Fruit fly (Drosophila melanogaster) whole organism, embryonic: ENCODE data around the gene CG4133.

ENCODE experiments used
- Asciz ChIP-seq: fragments of 200-800 bp; sonication (Bioruptor generic); optimal IDR thresholded peaks from 2 replicates; lab custom pipeline; 2017; ENCODE audit warnings: missing biosample characterization, mild to moderate bottlenecking, missing genetic modification characterization, missing genetic modification reagents
- Atf6 ChIP-seq: fragments of 200-800 bp; sonication (Bioruptor generic); IDR thresholded peaks from 2 replicates; pipeline ENCODE4 v1.3.6; 2022; ENCODE audit warnings: missing biosample characterization, missing genetic modification characterization
- Bdp1 ChIP-seq: fragments of 200-800 bp; sonication (Bioruptor generic); optimal IDR thresholded peaks from 3 replicates; lab custom pipeline; 2016; ENCODE audit warnings: missing biosample characterization, missing genetic modification characterization
- CG10431 ChIP-seq: fragments of 200-800 bp; sonication (Bioruptor generic); optimal IDR thresholded peaks from 3 replicates; lab custom pipeline; 2018; ENCODE audit warnings: missing biosample characterization, mild to moderate bottlenecking, missing genetic modification characterization
- CG11085 ChIP-seq: fragments of 200-800 bp; sonication (Bioruptor generic); IDR thresholded peaks from 2 replicates; pipeline ENCODE4 v1.3.6; 2022; ENCODE audit warnings: missing biosample characterization, missing genetic modification characterization
- CG12236 ChIP-seq: fragments of 200-800 bp; sonication (Bioruptor generic); optimal IDR thresholded peaks from 2 replicates; lab custom pipeline; 2016; ENCODE audit warnings: missing biosample characterization, missing genetic modification characterization
- CG1233 ChIP-seq: fragments of 200-800 bp; sonication (Bioruptor generic); optimal IDR thresholded peaks from 4 replicates; lab custom pipeline; 2018; ENCODE audit warnings: missing biosample characterization, mild to moderate bottlenecking, missing genetic modification characterization
- CG1529 ChIP-seq: fragments of 200-800 bp; sonication (Bioruptor generic); optimal IDR thresholded peaks from 3 replicates; lab custom pipeline; 2018; ENCODE audit warnings: missing biosample characterization, missing genetic modification characterization
- CG17361 ChIP-seq: fragments of 200-800 bp; sonication (Bioruptor generic); IDR thresholded peaks from 3 replicates; pipeline ENCODE4 v1.3.6; 2022; ENCODE audit warnings: missing biosample characterization, missing genetic modification characterization
- CG17612 ChIP-seq: fragments of 200-800 bp; sonication (Bioruptor generic); IDR thresholded peaks from 2 replicates; pipeline ENCODE4 v1.3.6; 2022; ENCODE audit warnings: missing biosample characterization, missing genetic modification characterization
- CG2199 ChIP-seq: fragments of 200-800 bp; sonication (Bioruptor generic); IDR thresholded peaks from 3 replicates; pipeline ENCODE4 v1.3.6; 2022; ENCODE audit warnings: missing biosample characterization, missing genetic modification characterization
- CG2875 ChIP-seq: fragments of 200-800 bp; sonication (Bioruptor generic); optimal IDR thresholded peaks from 2 replicates; lab custom pipeline; 2017; ENCODE audit warnings: missing biosample characterization, mild to moderate bottlenecking, missing genetic modification characterization, missing genetic modification reagents
- CG30403 ChIP-seq: fragments of 200-800 bp; sonication (Bioruptor generic); optimal IDR thresholded peaks from 3 replicates; lab custom pipeline; 2016; ENCODE audit warnings: missing biosample characterization, missing genetic modification characterization
- CG34376 ChIP-seq: fragments of 200-800 bp; sonication (Bioruptor generic); optimal IDR thresholded peaks from 2 replicates; lab custom pipeline; 2018; ENCODE audit warnings: missing biosample characterization, mild to moderate bottlenecking, missing genetic modification characterization
- CG3847 ChIP-seq: fragments of 200-800 bp; sonication (Bioruptor generic); IDR thresholded peaks from 2 replicates; pipeline ENCODE4 v1.3.6; 2022; ENCODE audit warnings: missing biosample characterization, missing genetic modification characterization
- CG4328 ChIP-seq: fragments of 200-800 bp; sonication (Bioruptor generic); optimal IDR thresholded peaks from 3 replicates; lab custom pipeline; 2017; ENCODE audit warnings: missing biosample characterization, missing genetic modification reagents, missing genetic modification characterization
- CG6765 ChIP-seq: fragments of 200-800 bp; sonication (Bioruptor generic); optimal IDR thresholded peaks from 3 replicates; lab custom pipeline; 2017; ENCODE audit warnings: missing biosample characterization, mild to moderate bottlenecking, missing genetic modification characterization
- CG7556 ChIP-seq: fragments of 200-800 bp; sonication (Bioruptor generic); optimal IDR thresholded peaks from 2 replicates; lab custom pipeline; 2017; ENCODE audit warnings: missing biosample characterization, mild to moderate bottlenecking, missing genetic modification characterization
- CG7745 ChIP-seq: fragments of 200-800 bp; sonication (Bioruptor generic); optimal IDR thresholded peaks from 2 replicates; lab custom pipeline; 2018; ENCODE audit warnings: missing biosample characterization, mild to moderate bottlenecking, missing genetic modification characterization, moderate library complexity
- CG8944 ChIP-seq: fragments of 200-800 bp; sonication (Bioruptor generic); optimal IDR thresholded peaks from 3 replicates; lab custom pipeline; 2016; ENCODE audit warnings: missing biosample characterization, missing genetic modification characterization
- CG9876 ChIP-seq: fragments of 200-800 bp; sonication (Bioruptor generic); optimal IDR thresholded peaks from 2 replicates; lab custom pipeline; 2016; ENCODE audit warnings: missing biosample characterization, missing genetic modification characterization
- D19B ChIP-seq: fragments of 200-800 bp; sonication (Bioruptor generic); optimal IDR thresholded peaks from 2 replicates; lab custom pipeline; 2017; ENCODE audit warnings: missing biosample characterization, mild to moderate bottlenecking, missing genetic modification characterization
- Doc2 ChIP-seq: fragments of 200-800 bp; sonication (Bioruptor generic); IDR thresholded peaks from 2 replicates; pipeline ENCODE4 v1.3.6; 2022; ENCODE audit warnings: missing biosample characterization, missing genetic modification characterization
- Dref ChIP-seq: fragments of 200-800 bp; sonication (Bioruptor generic); IDR thresholded peaks from 2 replicates; pipeline ENCODE4 v1.3.6; 2022; ENCODE audit warnings: missing biosample characterization, missing genetic modification characterization
- Drgx ChIP-seq: fragments of 200-800 bp; sonication (Bioruptor generic); IDR thresholded peaks from 2 replicates; pipeline ENCODE4 v1.3.6; 2022; ENCODE audit warnings: missing biosample characterization, missing genetic modification characterization
- Fer1 ChIP-seq: fragments of 200-800 bp; sonication (Bioruptor generic); optimal IDR thresholded peaks from 2 replicates; lab custom pipeline; 2017; ENCODE audit warnings: missing biosample characterization, mild to moderate bottlenecking, missing genetic modification characterization
- Hand ChIP-seq: fragments of 200-800 bp; sonication (Bioruptor generic); optimal IDR thresholded peaks from 2 replicates; lab custom pipeline; 2017; ENCODE audit warnings: mild to moderate bottlenecking, missing biosample characterization, missing genetic modification reagents, missing genetic modification characterization
- Hr78 ChIP-seq, 2 experiments: fragments of 200-800 bp in 1 of 2; fragments of >200 bp in 1 of 2; sonication (Bioruptor generic) in 1 of 2; optimal IDR thresholded peaks; 2 replicates each; lab custom pipeline; 2017 to 2019; ENCODE audit warnings: missing biosample characterization in 2 of 2, missing genetic modification characterization in 2 of 2, mild to moderate bottlenecking in 1 of 2, moderate library complexity in 1 of 2
- Mad ChIP-seq: fragments of 200-800 bp; sonication (Bioruptor generic); optimal IDR thresholded peaks from 2 replicates; lab custom pipeline; 2016; ENCODE audit warnings: missing biosample characterization, missing genetic modification characterization
- Max ChIP-seq: fragments of 200-800 bp; sonication (Bioruptor generic); optimal IDR thresholded peaks from 2 replicates; lab custom pipeline; 2016; ENCODE audit warnings: missing biosample characterization, mild to moderate bottlenecking, missing genetic modification characterization
- Oaz ChIP-seq: fragments of 200-800 bp; sonication (Bioruptor generic); IDR thresholded peaks from 2 replicates; pipeline ENCODE4 v1.3.6; 2022; ENCODE audit warnings: missing biosample characterization, missing genetic modification characterization
- Optix ChIP-seq: fragments of 200-800 bp; sonication (Bioruptor generic); IDR thresholded peaks from 3 replicates; pipeline ENCODE4 v1.3.6; 2022; ENCODE audit warnings: missing biosample characterization, missing genetic modification characterization
- Spps ChIP-seq: fragments of 200-800 bp; sonication (Bioruptor generic); optimal IDR thresholded peaks from 2 replicates; lab custom pipeline; 2018; ENCODE audit warnings: missing biosample characterization, mild to moderate bottlenecking, missing genetic modification characterization
- abd-A ChIP-seq: fragments of 200-800 bp; sonication (Bioruptor generic); optimal IDR thresholded peaks from 3 replicates; lab custom pipeline; 2019; ENCODE audit warnings: missing biosample characterization, mild to moderate bottlenecking, missing genetic modification characterization, moderate library complexity
- ac ChIP-seq: fragments of 200-800 bp; sonication (Bioruptor generic); optimal IDR thresholded peaks from 3 replicates; lab custom pipeline; 2017; ENCODE audit warnings: missing biosample characterization, mild to moderate bottlenecking, missing genetic modification characterization
- cg ChIP-seq: fragments of 200-800 bp; sonication (Bioruptor generic); optimal IDR thresholded peaks from 3 replicates; lab custom pipeline; 2019; ENCODE audit warnings: missing biosample characterization, mild to moderate bottlenecking, missing genetic modification characterization, moderate library complexity
- crp ChIP-seq, 2 experiments: fragments of 200-800 bp; sonication (Bioruptor generic); optimal IDR thresholded peaks; 2 replicates in 1 of 2; 3 replicates in 1 of 2; lab custom pipeline; 2017; ENCODE audit warnings: missing biosample characterization in 2 of 2, missing genetic modification characterization in 2 of 2, mild to moderate bottlenecking in 1 of 2, moderate library complexity in 1 of 2
- en ChIP-seq: fragments of 200-800 bp; sonication (Bioruptor generic); optimal IDR thresholded peaks from 2 replicates; lab custom pipeline; 2016; ENCODE audit warnings: missing biosample characterization, missing genetic modification characterization
- ham ChIP-seq: fragments of 200-800 bp; sonication (Bioruptor generic); IDR thresholded peaks from 2 replicates; pipeline ENCODE4 v1.3.6; 2022; ENCODE audit warnings: missing biosample characterization, missing genetic modification characterization
- inv ChIP-seq: fragments of 200-800 bp; sonication (Bioruptor generic); IDR thresholded peaks from 2 replicates; pipeline ENCODE4 v1.3.6; 2022; ENCODE audit warnings: missing biosample characterization, missing genetic modification characterization; ENCODE audit not compliant: partially characterized antibody
- jumu ChIP-seq: fragments of 200-800 bp; sonication (Bioruptor generic); optimal IDR thresholded peaks from 3 replicates; lab custom pipeline; 2016; ENCODE audit warnings: missing biosample characterization, missing genetic modification characterization
- ken ChIP-seq: fragments of 200-800 bp; sonication (Bioruptor generic); IDR thresholded peaks from 3 replicates; pipeline ENCODE4 v1.3.6; 2022; ENCODE audit warnings: missing biosample characterization, missing genetic modification characterization
- luna ChIP-seq: fragments of 200-800 bp; sonication (Bioruptor generic); optimal IDR thresholded peaks from 2 replicates; lab custom pipeline; 2016; ENCODE audit warnings: missing biosample characterization, missing genetic modification characterization
- sens ChIP-seq: fragments of 200-800 bp; sonication (Bioruptor generic); peaks from one replicate; lab custom pipeline; 2016; ENCODE audit warnings: missing biosample characterization, missing genetic modification characterization
- ssp ChIP-seq: fragments of 200-800 bp; sonication (Bioruptor generic); IDR thresholded peaks from 2 replicates; pipeline ENCODE4 v1.3.6; 2022; ENCODE audit warnings: missing biosample characterization, missing genetic modification characterization
- toy ChIP-seq: fragments of 200-800 bp; sonication (Bioruptor generic); IDR thresholded peaks from 2 replicates; pipeline ENCODE4 v1.3.6; 2022; ENCODE audit warnings: missing biosample characterization, missing genetic modification characterization
- tx ChIP-seq: fragments of 200-800 bp; sonication (Bioruptor generic); optimal IDR thresholded peaks from 2 replicates; lab custom pipeline; 2016; ENCODE audit warnings: missing biosample characterization, missing genetic modification characterization
- unpg ChIP-seq: fragments of 200-800 bp; sonication (Bioruptor generic); optimal IDR thresholded peaks from 3 replicates; lab custom pipeline; 2018; ENCODE audit warnings: missing biosample characterization, mild to moderate bottlenecking, missing genetic modification characterization, moderate library complexity
- zen ChIP-seq: fragments of 200-800 bp; sonication (Bioruptor generic); optimal IDR thresholded peaks from 3 replicates; lab custom pipeline; 2018; ENCODE audit warnings: missing biosample characterization, mild to moderate bottlenecking, missing genetic modification characterization, moderate library complexity

The CG4133 gene

DNA sequence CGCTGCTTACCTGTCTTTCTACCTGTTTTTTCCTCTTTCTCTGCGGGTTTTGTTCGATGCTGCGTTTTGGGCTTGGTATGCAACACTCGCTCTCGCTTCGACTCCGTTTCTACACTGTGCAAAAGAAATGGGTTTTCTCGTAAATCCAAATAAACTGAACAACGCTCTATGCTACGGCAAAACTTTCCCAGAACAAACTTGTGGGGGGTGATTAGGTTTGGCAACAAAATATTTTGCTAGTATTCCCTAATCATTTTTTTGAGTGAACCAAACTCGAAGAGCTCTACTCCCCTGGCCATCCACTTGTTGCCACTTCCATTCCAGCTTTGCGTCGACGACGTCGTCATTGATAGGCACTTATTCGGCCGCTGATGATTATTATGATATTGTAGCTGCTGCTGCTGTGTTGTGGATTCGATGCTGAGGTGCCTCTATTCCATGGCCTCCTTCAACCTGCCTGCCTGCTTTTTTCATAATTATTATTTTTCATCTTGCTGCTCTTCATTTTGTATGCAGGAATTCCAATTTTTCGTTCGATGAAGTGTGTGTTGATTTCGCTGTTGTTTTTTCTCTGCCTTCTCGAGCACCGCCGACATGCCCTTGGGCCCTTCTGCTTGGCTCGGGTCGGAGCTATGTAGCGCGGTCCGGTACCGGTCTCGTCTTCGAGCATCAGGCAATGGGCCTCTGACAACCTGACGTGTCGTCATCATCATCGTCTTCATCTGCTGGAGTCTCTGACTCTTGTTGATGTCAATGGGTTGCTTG, 13.2 kb upstream of the CG4133 start (continued):
- TF ChIP-seq en (GFP tag; lab: Kevin White, UChicago) (peak; percentile 61), Hr78 (GFP tag; optimal IDR thresholded peaks at IDR 0.05; lab: Kevin White, UChicago) (peak in 1 of 2 experiments; percentile 33), Optix (peak; percentile 92), D19B (GFP tag; lab: Kevin White, UChicago) (no peak), CG2875 (GFP tag; lab: Kevin White, UChicago) (peak; percentile 77), Doc2 (GFP tag; lab: Robert Waterston, UW) (no peak), Drgx (GFP tag; lab: Robert Waterston, UW) (peak; percentile 91), CG9876 (peak; percentile 71), zen (peak; percentile 82), Atf6 (GFP tag; lab: Robert Waterston, UW) (no peak), CG30403 (GFP tag; lab: Kevin White, UChicago) (peak; percentile 78), Hand (GFP tag; lab: Kevin White, UChicago) (no peak), CG12236 (GFP tag; lab: Kevin White, UChicago) (peak; percentile 91), CG1233 (GFP tag; lab: Kevin White, UChicago) (peak; percentile 69), Bdp1 (GFP tag; lab: Kevin White, UChicago) (peak; percentile 67), crp (GFP tag; optimal IDR thresholded peaks at IDR 0.05; lab: Kevin White, UChicago) (peak in 1 of 2 experiments; percentile 28), CG1529 (GFP tag; lab: Kevin White, UChicago) (peak; percentile 81), Asciz (GFP tag; lab: Kevin White, UChicago) (peak; percentile 79), toy (GFP tag; lab: Robert Waterston, UW) (no peak), ham (GFP tag; lab: Robert Waterston, UW) (no peak), CG4328 (GFP tag; lab: Kevin White, UChicago) (no peak), ken (peak; percentile 91), CG17612 (0 out of 2 replicates have a peak, but pooled peaks have one; percentile 23), CG11085 (GFP tag; lab: Robert Waterston, UW) (peak; percentile 7; the same call in 1 of the 2 replicates), CG2199 (GFP tag; lab: Robert Waterston, UW) (peak; percentile 85; the same call in 2 of the 3 replicates), tx (GFP tag; lab: Kevin White, UChicago) (peak; percentile 50), Spps (tag; lab: Kevin White, UChicago) (peak; percentile 81), Mad (GFP tag; lab: Kevin White, UChicago) (peak; percentile 77), unpg (GFP tag; lab: Kevin White, UChicago) (no peak), inv (GFP tag; lab: Robert Waterston, UW) (no peak), Oaz (peak; percentile 61), Dref (GFP tag; lab: Robert Waterston, UW) (0 out of 2 replicates have a peak, but pooled peaks have one; percentile 23), CG3847 (GFP tag; lab: Robert Waterston, UW) (0 out of 2 replicates have a peak, but pooled peaks have one; percentile 21), CG34376 (GFP tag; lab: Kevin White, UChicago) (no peak), cg (no peak), Fer1 (GFP tag; lab: Kevin White, UChicago) (no peak), luna (GFP tag; lab: Kevin White, UChicago) (no peak), CG6765 (no peak), CG8944 (GFP tag; lab: Kevin White, UChicago) (peak; percentile 87), jumu (GFP tag; lab: Kevin White, UChicago) (peak; percentile 81), CG7745 (no peak), CG7556 (GFP tag; lab: Kevin White, UChicago) (peak; percentile 75), ac (GFP tag; lab: Kevin White, UChicago) (peak; percentile 58), sens (peak; percentile 98), CG10431 (GFP tag; lab: Kevin White, UChicago) (no peak), abd-A (no peak), Max (GFP tag; lab: Kevin White, UChicago) (peak; percentile 31), ssp (GFP tag; lab: Robert Waterston, UW) (peak; percentile 70), CG17361 (GFP tag; lab: Robert Waterston, UW) (peak; percentile 84)
